In the genomic region with DNA sequence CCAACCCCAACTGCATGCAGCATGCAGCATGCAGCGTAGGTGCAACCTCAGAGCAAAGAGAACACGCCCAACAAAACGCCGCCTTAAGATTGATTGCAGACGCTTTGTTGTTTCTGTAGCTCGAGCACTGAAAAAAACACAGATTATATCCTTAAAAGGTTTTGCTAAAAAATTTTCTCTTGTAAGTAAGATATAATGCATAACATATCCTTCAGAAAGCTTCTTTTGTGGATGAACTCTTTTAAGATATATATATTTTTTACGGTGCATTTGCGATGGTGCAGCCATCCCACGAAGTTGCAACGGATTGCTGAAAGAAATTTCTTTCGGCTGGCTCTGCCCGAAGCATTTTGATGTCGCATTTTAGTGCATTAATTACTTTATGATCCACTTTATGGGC, we compare ENCODE assay signal across 5 fruit fly cellular contexts.
TF ChIP-seq lines count a peak whose summit lies in the region.

No protein-coding gene starts in this region.

- TF ChIP-seq CTCF in whole organism, embryonic (GFP tag; optimal IDR thresholded peaks at IDR 0.05; lab: Kevin White, UChicago): no peak

TF ChIP-seq in whole organism, adult, 20 proteins besides CTCF, POLR2A, EP300 and RAD21:
- TF ChIP-seq ovo (GFP tag; optimal IDR thresholded peaks at IDR 0.05; lab: Kevin White, UChicago) (no peak), Crg-1 (GFP tag; optimal IDR thresholded peaks at IDR 0.05; lab: Kevin White, UChicago) (no peak), kay (GFP tag; lab: Kevin White, UChicago; ENCODE audit: borderline replicate concordance) (peak; percentile 0)

TF ChIP-seq in whole organism, embryonic, 481 proteins besides CTCF, POLR2A, EP300 and RAD21 (continues in another document):
- TF ChIP-seq CG31224 (GFP tag; IDR thresholded peaks at IDR 0.05; lab: Robert Waterston, UW) (no peak), CG8478 (optimal IDR thresholded peaks at IDR 0.05; lab: Kevin White, UChicago) (no peak), sr (GFP tag; IDR thresholded peaks at IDR 0.05; lab: Robert Waterston, UW) (no peak), her (GFP tag; optimal IDR thresholded peaks at IDR 0.05; lab: Kevin White, UChicago) (no peak), Med (GFP tag; lab: Kevin White, UChicago) (no peak), bigmax (GFP tag; optimal IDR thresholded peaks at IDR 0.05; lab: Kevin White, UChicago) (no peak), NK7.1 (GFP tag; optimal IDR thresholded peaks at IDR 0.05; lab: Kevin White, UChicago) (no peak), CG14050 (GFP tag; IDR thresholded peaks at IDR 0.05; lab: Robert Waterston, UW) (no peak), exex (tag; optimal IDR thresholded peaks at IDR 0.05; lab: Kevin White, UChicago) (no peak), CG4282 (GFP tag; optimal IDR thresholded peaks at IDR 0.05; lab: Kevin White, UChicago) (no peak), zen (tag; optimal IDR thresholded peaks at IDR 0.05; lab: Kevin White, UChicago) (peak; percentile 14), fd102C (GFP tag; optimal IDR thresholded peaks at IDR 0.05; lab: Kevin White, UChicago) (no peak), MBD-R2 (GFP tag; IDR thresholded peaks at IDR 0.05; lab: Robert Waterston, UW) (no peak), dati (GFP tag; IDR thresholded peaks at IDR 0.05; lab: Robert Waterston, UW) (no peak), btn (GFP tag; optimal IDR thresholded peaks at IDR 0.05; lab: Kevin White, UChicago) (no peak), CG10267 (tag; optimal IDR thresholded peaks at IDR 0.05; lab: Kevin White, UChicago) (no peak), CG1647 (GFP tag; optimal IDR thresholded peaks at IDR 0.05; lab: Kevin White, UChicago) (no peak), CG30403 (GFP tag; optimal IDR thresholded peaks at IDR 0.05; lab: Kevin White, UChicago) (no peak), Doc2 (GFP tag; IDR thresholded peaks at IDR 0.05; lab: Robert Waterston, UW) (no peak), fd3F (GFP tag; optimal IDR thresholded peaks at IDR 0.05; lab: Kevin White, UChicago) (no peak), Hr3 (GFP tag; optimal IDR thresholded peaks at IDR 0.05; lab: Kevin White, UChicago) (no peak), CG12155 (GFP tag; optimal IDR thresholded peaks at IDR 0.05; lab: Kevin White, UChicago) (no peak)

TF ChIP-seq in whole organism, prepupa, 60 proteins besides CTCF, POLR2A, EP300 and RAD21 (continues in another document):
- TF ChIP-seq Lpt (GFP tag; optimal IDR thresholded peaks at IDR 0.05; lab: Kevin White, UChicago) (no peak), dac (GFP tag; optimal IDR thresholded peaks at IDR 0.05; lab: Kevin White, UChicago) (no peak), fd85E (GFP tag; optimal IDR thresholded peaks at IDR 0.05; lab: Kevin White, UChicago) (no peak), pdm3 (GFP tag; optimal IDR thresholded peaks at IDR 0.05; lab: Kevin White, UChicago) (peak; percentile 58), Blimp-1 (GFP tag; optimal IDR thresholded peaks at IDR 0.05; lab: Kevin White, UChicago) (peak; percentile 14), CG3919 (GFP tag; optimal IDR thresholded peaks at IDR 0.05; lab: Kevin White, UChicago) (peak; percentile 62), Sox14 (GFP tag; optimal IDR thresholded peaks at IDR 0.05; lab: Kevin White, UChicago) (peak; percentile 34), Hr39 (GFP tag; optimal IDR thresholded peaks at IDR 0.05; lab: Kevin White, UChicago) (peak; percentile 62), Eip93F (GFP tag; optimal IDR thresholded peaks at IDR 0.05; lab: Kevin White, UChicago) (no peak), Sox102F (GFP tag; optimal IDR thresholded peaks at IDR 0.05; lab: Kevin White, UChicago) (peak; percentile 65), CG31627 (GFP tag; optimal IDR thresholded peaks at IDR 0.05; lab: Kevin White, UChicago) (peak; percentile 60), CG6276 (GFP tag; optimal IDR thresholded peaks at IDR 0.05; lab: Kevin White, UChicago) (no peak), CG6792 (GFP tag; optimal IDR thresholded peaks at IDR 0.05; lab: Kevin White, UChicago) (peak; percentile 62), CG16779 (tag; optimal IDR thresholded peaks at IDR 0.05; lab: Kevin White, UChicago) (no peak), CG8632 (GFP tag; optimal IDR thresholded peaks at IDR 0.05; lab: Kevin White, UChicago) (peak; percentile 39), CG7368 (GFP tag; optimal IDR thresholded peaks at IDR 0.05; lab: Kevin White, UChicago) (peak; percentile 18), ss (GFP tag; optimal IDR thresholded peaks at IDR 0.05; lab: Kevin White, UChicago) (no peak), acj6 (GFP tag; optimal IDR thresholded peaks at IDR 0.05; lab: Kevin White, UChicago) (peak; percentile 57), net (GFP tag; optimal IDR thresholded peaks at IDR 0.05; lab: Kevin White, UChicago) (peak; percentile 31), OdsH (GFP tag; optimal IDR thresholded peaks at IDR 0.05; lab: Kevin White, UChicago) (peak; percentile 59), svp (GFP tag; lab: Kevin White, UChicago) (peak; percentile 86), esn (GFP tag; optimal IDR thresholded peaks at IDR 0.05; lab: Kevin White, UChicago) (peak; percentile 79)

TF ChIP-seq in whole organism, pupa, 21 proteins besides CTCF, POLR2A, EP300 and RAD21:
- TF ChIP-seq CG32121 (GFP tag; IDR thresholded peaks at IDR 0.05; lab: Robert Waterston, UW): peak; percentile 29; the same call in 1 of the 2 replicates
- TF ChIP-seq Pif1A (GFP tag; optimal IDR thresholded peaks at IDR 0.05; lab: Kevin White, UChicago): peak; percentile 36
- TF ChIP-seq CG8159 (tag; optimal IDR thresholded peaks at IDR 0.05; lab: Kevin White, UChicago): peak; percentile 57
- TF ChIP-seq Snoo (tag; optimal IDR thresholded peaks at IDR 0.05; lab: Kevin White, UChicago): peak; percentile 43
- TF ChIP-seq CG13204 (GFP tag; optimal IDR thresholded peaks at IDR 0.05; lab: Kevin White, UChicago): no peak
- peak; percentile 32 for TF ChIP-seq Pif1B (GFP tag; optimal IDR thresholded peaks at IDR 0.05; lab: Kevin White, UChicago)
- TF ChIP-seq CG17806 (tag; optimal IDR thresholded peaks at IDR 0.05; lab: Kevin White, UChicago): peak; percentile 52
- TF ChIP-seq CG15710 (tag; optimal IDR thresholded peaks at IDR 0.05; lab: Kevin White, UChicago): peak; percentile 39
- peak; percentile 27 for TF ChIP-seq CG34367 (tag; optimal IDR thresholded peaks at IDR 0.05; lab: Kevin White, UChicago)
- TF ChIP-seq CG12605 (GFP tag; IDR thresholded peaks at IDR 0.05; lab: Robert Waterston, UW): no peak
- TF ChIP-seq CG4496 (GFP tag; IDR thresholded peaks at IDR 0.05; lab: Robert Waterston, UW): 0 out of 3 replicates have a peak, but pooled peaks have one; percentile 24
- no peak for TF ChIP-seq D1 (tag; optimal IDR thresholded peaks at IDR 0.05; lab: Kevin White, UChicago)
- TF ChIP-seq fd96Ca (GFP tag; IDR thresholded peaks at IDR 0.05; lab: Robert Waterston, UW): 0 out of 3 replicates have a peak, but pooled peaks have one; percentile 8
- TF ChIP-seq CG10348 (GFP tag; IDR thresholded peaks at IDR 0.05; lab: Robert Waterston, UW): no peak
- TF ChIP-seq CG9948 (tag; optimal IDR thresholded peaks at IDR 0.05; lab: Kevin White, UChicago): peak; percentile 32
TF ChIP-seq in whole organism, pupa: peak in this region for 11.

TF ChIP-seq in whole organism, wandering third instar larva, 38 proteins besides CTCF, POLR2A, EP300 and RAD21:
- TF ChIP-seq br (GFP tag; optimal IDR thresholded peaks at IDR 0.05; lab: Kevin White, UChicago): peak; percentile 16
- no peak for TF ChIP-seq CG9705 (GFP tag; optimal IDR thresholded peaks at IDR 0.05; lab: Kevin White, UChicago)
- peak; percentile 19 for TF ChIP-seq Sp1 (GFP tag; optimal IDR thresholded peaks at IDR 0.05; lab: Kevin White, UChicago)
- no peak for TF ChIP-seq usp (GFP tag; optimal IDR thresholded peaks at IDR 0.05; lab: Kevin White, UChicago)
- peak; percentile 54 for TF ChIP-seq ey (GFP tag; optimal IDR thresholded peaks at IDR 0.05; lab: Kevin White, UChicago)
- TF ChIP-seq dmrt93B (GFP tag; optimal IDR thresholded peaks at IDR 0.05; lab: Kevin White, UChicago): peak; percentile 11
- TF ChIP-seq h (GFP tag; optimal IDR thresholded peaks at IDR 0.05; lab: Kevin White, UChicago): peak; percentile 59
- TF ChIP-seq rgr (GFP tag; optimal IDR thresholded peaks at IDR 0.05; lab: Kevin White, UChicago): peak; percentile 60
- peak; percentile 21 for TF ChIP-seq OdsH (GFP tag; optimal IDR thresholded peaks at IDR 0.05; lab: Kevin White, UChicago)
- TF ChIP-seq dl (GFP tag; optimal IDR thresholded peaks at IDR 0.05; lab: Kevin White, UChicago; ENCODE audit: insufficient read depth in 1 of 2, partially characterized antibody in 2 of 2): no peak
- TF ChIP-seq brk (GFP tag; optimal IDR thresholded peaks at IDR 0.05; lab: Kevin White, UChicago): peak; percentile 14
- no peak for TF ChIP-seq pan (optimal IDR thresholded peaks at IDR 0.05; lab: Kevin White, UChicago)
- peak; percentile 50 for TF ChIP-seq HLH106 (tag; optimal IDR thresholded peaks at IDR 0.05; lab: Kevin White, UChicago)
- TF ChIP-seq foxo (GFP tag; optimal IDR thresholded peaks at IDR 0.05; lab: Kevin White, UChicago): peak in 1 of 2 experiments; percentile 55
- TF ChIP-seq Hnf4 (GFP tag; optimal IDR thresholded peaks at IDR 0.05; lab: Kevin White, UChicago): peak; percentile 40
- peak; percentile 38 for TF ChIP-seq fru (GFP tag; optimal IDR thresholded peaks at IDR 0.05; lab: Kevin White, UChicago)
- TF ChIP-seq woc (GFP tag; optimal IDR thresholded peaks at IDR 0.05; lab: Kevin White, UChicago): peak; percentile 22
